Worm (Caenorhabditis elegans) whole organism, young adult: ENCODE results near the gene ttr-8.

Experiments
- Y53G8AR.9 ChIP-seq: fragments of 200-800 bp; sonication (Bioruptor generic); conservative IDR thresholded peaks from 2 replicates; pipeline ENCODE4 v1.3.6; 2022; ENCODE audit warnings: missing genetic modification reagents, missing genetic modification characterization, missing compliant biosample characterization
- die-1 ChIP-seq: sonication (generic microtip); optimal IDR thresholded peaks from 2 replicates; lab custom pipeline; 2016; ENCODE audit warnings: missing genotype, mild to moderate bottlenecking, missing genetic modification characterization, missing compliant biosample characterization
- dox-1 ChIP-seq: fragments of 200-800 bp; sonication (Bioruptor generic); IDR thresholded peaks from 2 replicates; pipeline ENCODE4 v1.3.6; 2022; ENCODE audit warnings: missing genetic modification reagents, missing genetic modification characterization, missing compliant biosample characterization
- lin-40 ChIP-seq: sonication (generic microtip); optimal IDR thresholded peaks from 2 replicates; lab custom pipeline; 2016; ENCODE audit warnings: missing genetic modification characterization, mild to moderate bottlenecking, missing compliant biosample characterization, missing genotype, missing genetic modification reagents
- mxl-1 ChIP-seq: sonication (generic microtip); optimal IDR thresholded peaks from 2 replicates; lab custom pipeline; 2016; ENCODE audit warnings: missing genetic modification characterization, missing compliant biosample characterization

ce11 chrIII:7518424-7518823 is 46.7 kb downstream of the ttr-8 start, which contains the start of gene clk-2:
- TF ChIP-seq Y53G8AR.9 (GFP tag; lab: Robert Waterston, UW) = no peak
- TF ChIP-seq lin-40 (tag; lab: Kevin White, UChicago) = no peak
- TF ChIP-seq die-1 (tag; lab: Kevin White, UChicago) = no peak
- no peak for TF ChIP-seq mxl-1 (tag; lab: Kevin White, UChicago)
- no peak for TF ChIP-seq dox-1 (GFP tag; lab: Robert Waterston, UW)
